Fruit fly (Drosophila melanogaster): Measurements from ENCODE around the gene Had1.

Had1 gene

DNA sequence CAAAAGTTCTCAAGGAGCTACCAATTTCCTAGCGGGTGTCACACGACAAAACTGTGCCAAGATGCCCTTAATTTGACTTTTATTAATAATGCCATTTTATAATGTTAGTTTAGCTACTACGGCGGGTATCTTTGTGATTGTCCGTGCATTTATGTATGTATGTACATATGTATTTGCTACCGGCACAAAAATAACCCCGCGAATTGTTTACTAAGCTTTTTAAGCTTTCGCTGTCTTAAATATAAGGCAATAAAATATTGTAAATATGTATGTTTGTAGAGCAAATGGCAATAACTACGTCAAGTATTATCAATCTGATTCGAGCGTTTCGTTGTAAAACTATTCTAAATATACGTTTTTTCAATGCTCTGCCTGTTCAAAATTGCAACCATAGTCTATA lies 486 bp upstream of the Had1 start:
- TF ChIP-seq sens (GFP tag) (peak; percentile 44), Lpt (GFP tag; optimal IDR thresholded peaks at IDR 0.05) (no peak), ERR (GFP tag; optimal IDR thresholded peaks at IDR 0.05) (peak; percentile 44), CG13296 (GFP tag; optimal IDR thresholded peaks at IDR 0.05) (peak; percentile 13), CG8478 (optimal IDR thresholded peaks at IDR 0.05) (no peak), Med (GFP tag) (peak; percentile 2)

DNA sequence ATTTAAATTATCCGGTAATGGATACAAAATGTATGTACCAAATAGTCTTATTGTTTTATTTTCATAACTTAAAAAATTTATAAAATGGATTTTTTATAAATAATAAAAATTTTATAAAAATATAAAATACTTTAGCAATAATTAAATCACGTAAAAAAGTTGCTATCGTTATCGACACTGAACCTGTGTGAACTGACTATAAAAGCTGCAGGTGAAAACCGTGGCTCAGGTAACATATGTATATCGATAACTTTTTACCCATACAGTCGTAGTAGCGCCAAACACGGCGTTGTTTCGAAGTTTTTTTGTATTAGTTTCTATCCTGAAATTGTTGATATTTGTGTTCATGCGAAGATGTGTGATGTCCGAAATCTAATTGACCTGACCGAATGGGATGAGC lies 4.8 kb downstream of the Had1 start, which contains the start of gene CG3679:
Gene CG3679 (plus strand): TSS at position 235 of the 400 bp plus-strand sequence.
- TF ChIP-seq Hmx (GFP tag; optimal IDR thresholded peaks at IDR 0.05) (no peak), zen2 (GFP tag; IDR thresholded peaks at IDR 0.05; ENCODE audit: partially characterized antibody) (peak; percentile 12; the same call in 1 of the 3 replicates), hbn (GFP tag; IDR thresholded peaks at IDR 0.05; ENCODE audit: partially characterized antibody) (peak; percentile 58; the same call in 1 of the 2 replicates), Xbp1 (GFP tag; optimal IDR thresholded peaks at IDR 0.05) (no peak), CG17802 (tag; optimal IDR thresholded peaks at IDR 0.05) (peak; percentile 34), E2f2 (GFP tag; IDR thresholded peaks at IDR 0.05) (peak; percentile 83), CG7786 (GFP tag; optimal IDR thresholded peaks at IDR 0.05) (no peak), z (GFP tag; IDR thresholded peaks at IDR 0.05) (no peak), CG12659 (GFP tag; optimal IDR thresholded peaks at IDR 0.05) (peak; percentile 9), sr (GFP tag; IDR thresholded peaks at IDR 0.05) (no peak), tio (GFP tag; optimal IDR thresholded peaks at IDR 0.05) (no peak), sisA (GFP tag; IDR thresholded peaks at IDR 0.05) (no peak), Sry-δ (GFP tag; optimal IDR thresholded peaks at IDR 0.05) (peak; percentile 25), pfk (GFP tag; optimal IDR thresholded peaks at IDR 0.05) (peak; percentile 21), CG30020 (tag; optimal IDR thresholded peaks at IDR 0.05) (peak; percentile 93), CG7357 (GFP tag; IDR thresholded peaks at IDR 0.05) (peak; percentile 87), Mes4 (GFP tag; optimal IDR thresholded peaks at IDR 0.05) (no peak), CG8290 (GFP tag; optimal IDR thresholded peaks at IDR 0.05) (no peak), CG8290 (tag; optimal IDR thresholded peaks at IDR 0.05) (no peak), Rfx (GFP tag; IDR thresholded peaks at IDR 0.05) (no peak), CG33213 (GFP tag; optimal IDR thresholded peaks at IDR 0.05) (no peak), eyg (GFP tag; optimal IDR thresholded peaks at IDR 0.05) (no peak), Doc3 (GFP tag; IDR thresholded peaks at IDR 0.05; ENCODE audit: partially characterized antibody) (peak; percentile 58; the same call in 2 of the 3 replicates), CG14860 (GFP tag; IDR thresholded peaks at IDR 0.05; ENCODE audit: partially characterized antibody) (peak; percentile 67), Blimp-1 (GFP tag; optimal IDR thresholded peaks at IDR 0.05) (no peak), CG10267 (tag; optimal IDR thresholded peaks at IDR 0.05) (peak; percentile 29), trem (tag; optimal IDR thresholded peaks at IDR 0.05) (peak; percentile 31), CG32767 (GFP tag; IDR thresholded peaks at IDR 0.05) (0 out of 2 replicates have a peak, but pooled peaks have one; percentile 19), CG34224 (GFP tag; IDR thresholded peaks at IDR 0.05; ENCODE audit: partially characterized antibody) (peak; percentile 66), Opbp (GFP tag; IDR thresholded peaks at IDR 0.05; ENCODE audit: partially characterized antibody) (peak; percentile 63; the same call in 2 of the 3 replicates), ranshi (GFP tag; IDR thresholded peaks at IDR 0.05) (no peak), Scr (GFP tag; IDR thresholded peaks at IDR 0.05; ENCODE audit: partially characterized antibody) (peak; percentile 66), grau (tag; optimal IDR thresholded peaks at IDR 0.05) (no peak), cg (GFP tag; optimal IDR thresholded peaks at IDR 0.05) (peak; percentile 25), amos (GFP tag; IDR thresholded peaks at IDR 0.05; ENCODE audit: partially characterized antibody) (peak; percentile 73; the same call in 1 of the 2 replicates), al (GFP tag; IDR thresholded peaks at IDR 0.05) (no peak), CG15514 (GFP tag; optimal IDR thresholded peaks at IDR 0.05) (peak; percentile 63), CG13287 (GFP tag; IDR thresholded peaks at IDR 0.05; ENCODE audit: partially characterized antibody) (peak; percentile 74), CG3995 (GFP tag; optimal IDR thresholded peaks at IDR 0.05) (peak; percentile 92), bbx (GFP tag; IDR thresholded peaks at IDR 0.05; ENCODE audit: partially characterized antibody) (peak; percentile 76), ken (GFP tag; IDR thresholded peaks at IDR 0.05) (no peak), zfh2 (GFP tag; optimal IDR thresholded peaks at IDR 0.05) (no peak), ssp (GFP tag; IDR thresholded peaks at IDR 0.05) (peak; percentile 95), sd (tag; optimal IDR thresholded peaks at IDR 0.05) (no peak)

Data from whole organism, embryonic.